Worm (Caenorhabditis elegans) whole organism, mixed stage, embryonic: ENCODE measurements around the gene Y17G7B.3.

ENCODE experiments used
- ceh-39 ChIP-seq: fragments of 150-350 bp; optimal IDR thresholded peaks from 2 replicates; lab custom pipeline; 2014; ENCODE audit warnings: missing biosample characterization, missing genetic modification characterization
- elt-1 ChIP-seq: sonication (generic microtip); optimal IDR thresholded peaks from 2 replicates; lab custom pipeline; 2017; ENCODE audit warnings: missing genetic modification characterization, mild to moderate bottlenecking, missing compliant biosample characterization, antibody characterized with exemption, moderate library complexity, borderline replicate concordance; ENCODE audit not compliant: insufficient read depth
- elt-3 ChIP-seq: fragments of 150-350 bp; optimal IDR thresholded peaks from 2 replicates; lab custom pipeline; 2014; ENCODE audit warnings: missing biosample characterization, missing genetic modification characterization
- snpc-4 ChIP-seq: fragments of 150-350 bp; optimal IDR thresholded peaks from 2 replicates; lab custom pipeline; 2014; ENCODE audit warnings: missing biosample characterization, missing genetic modification characterization
- sptf-1 ChIP-seq: sonication (generic microtip); optimal IDR thresholded peaks from 2 replicates; lab custom pipeline; 2017; ENCODE audit warnings: mild to moderate bottlenecking, missing genetic modification characterization, moderate library complexity, missing compliant biosample characterization

DNA sequence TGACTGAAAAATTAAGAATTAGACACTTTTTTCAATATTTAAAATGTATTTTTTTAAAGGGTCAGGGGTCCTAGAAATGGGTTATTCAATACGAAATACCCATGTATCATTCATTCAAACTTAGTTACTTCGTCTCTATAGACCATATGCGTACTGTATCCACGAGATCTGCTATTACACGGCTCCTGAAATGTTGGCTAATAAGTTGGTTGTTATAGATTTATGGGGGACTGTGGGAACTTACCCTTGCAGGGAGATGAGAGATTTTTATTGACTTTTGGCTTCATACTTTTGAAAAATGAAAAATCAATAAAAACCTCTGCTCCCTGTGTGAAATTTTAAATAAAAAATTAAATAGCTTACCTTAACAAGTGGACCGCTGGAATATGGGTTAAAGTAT is 9.9 kb upstream of the Y17G7B.3 start:
- TF ChIP-seq sptf-1 (tag; lab: Kevin White, UChicago) (no peak), ceh-39 (tag; lab: Kevin White, UChicago) (no peak), snpc-4 (tag; lab: Kevin White, UChicago) (no peak), elt-1 (tag; lab: Kevin White, UChicago) (no peak), elt-3 (tag; lab: Kevin White, UChicago) (no peak)
